Fruit fly (Drosophila melanogaster) whole organism, pupa: ENCODE measurements around the gene if.
A peak's percentile ranks its signal among the peaks of the same experiment; 100 is the strongest.

ENCODE experiments used
- CG10348 ChIP-seq: fragments of 200-800 bp; sonication (Bioruptor generic); IDR thresholded peaks from 2 replicates; pipeline ENCODE4 v1.3.6; 2022; ENCODE audit warnings: missing biosample characterization, missing genetic modification characterization
- CG12605 ChIP-seq: fragments of 200-800 bp; sonication (Bioruptor generic); IDR thresholded peaks from 2 replicates; pipeline ENCODE4 v1.3.6; 2022; ENCODE audit warnings: missing biosample characterization, missing genetic modification characterization
- CG13204 ChIP-seq: fragments of 200-800 bp; sonication (Bioruptor generic); optimal IDR thresholded peaks from 2 replicates; lab custom pipeline; 2018; ENCODE audit warnings: missing biosample characterization, mild to moderate bottlenecking, missing genetic modification characterization, moderate library complexity
- CG14655 ChIP-seq: fragments of 200-800 bp; sonication (Bioruptor generic); optimal IDR thresholded peaks from 3 replicates; lab custom pipeline; 2017; ENCODE audit warnings: mild to moderate bottlenecking, missing biosample characterization, missing genetic modification reagents, missing genetic modification characterization
- CG15710 ChIP-seq: fragments of 200-800 bp; sonication (Bioruptor generic); optimal IDR thresholded peaks from 2 replicates; lab custom pipeline; 2018; ENCODE audit warnings: missing biosample characterization, mild to moderate bottlenecking, missing genetic modification characterization, moderate library complexity
- CG17806 ChIP-seq: fragments of 200-800 bp; sonication (Bioruptor generic); optimal IDR thresholded peaks from 2 replicates; lab custom pipeline; 2018; ENCODE audit warnings: missing biosample characterization, mild to moderate bottlenecking, missing genetic modification characterization, moderate library complexity
- CG32121 ChIP-seq: fragments of 200-800 bp; sonication (Bioruptor generic); IDR thresholded peaks from 2 replicates; pipeline ENCODE4 v1.3.6; 2022; ENCODE audit warnings: missing biosample characterization, missing genetic modification characterization
- CG34367 ChIP-seq: fragments of 200-800 bp; sonication (Bioruptor generic); optimal IDR thresholded peaks from 2 replicates; lab custom pipeline; 2018; ENCODE audit warnings: missing biosample characterization, mild to moderate bottlenecking, missing genetic modification characterization
- CG4496 ChIP-seq: fragments of 200-800 bp; sonication (Bioruptor generic); IDR thresholded peaks from 3 replicates; pipeline ENCODE4 v1.3.6; 2022; ENCODE audit warnings: missing biosample characterization, missing genetic modification characterization
- CG8159 ChIP-seq: fragments of 200-800 bp; sonication (Bioruptor generic); optimal IDR thresholded peaks from 3 replicates; lab custom pipeline; 2018; ENCODE audit warnings: missing biosample characterization, mild to moderate bottlenecking, missing genetic modification characterization, moderate library complexity
- CG8301 ChIP-seq: fragments of 200-800 bp; sonication (Bioruptor generic); optimal IDR thresholded peaks from 2 replicates; lab custom pipeline; 2018; ENCODE audit warnings: missing biosample characterization, mild to moderate bottlenecking, missing genetic modification characterization
- CG9948 ChIP-seq: fragments of 200-800 bp; sonication (Bioruptor generic); optimal IDR thresholded peaks from 2 replicates; lab custom pipeline; 2018; ENCODE audit warnings: missing biosample characterization, mild to moderate bottlenecking, missing genetic modification characterization, moderate library complexity
- D1 ChIP-seq: fragments of 200-800 bp; sonication (Bioruptor generic); optimal IDR thresholded peaks from 2 replicates; lab custom pipeline; 2018; ENCODE audit warnings: missing biosample characterization, mild to moderate bottlenecking, missing genetic modification characterization, moderate library complexity
- EcR ChIP-seq: fragments of 200-800 bp; sonication (Bioruptor generic); optimal IDR thresholded peaks from 3 replicates; lab custom pipeline; 2019; ENCODE audit warnings: missing biosample characterization, missing genetic modification characterization, mild to moderate bottlenecking, moderate library complexity, missing genetic modification reagents
- Ets98B ChIP-seq: fragments of 200-800 bp; sonication (Bioruptor generic); IDR thresholded peaks from 2 replicates; pipeline ENCODE4 v1.3.6; 2022; ENCODE audit warnings: missing biosample characterization, missing genetic modification characterization
- Pif1A ChIP-seq: fragments of 200-800 bp; sonication (Bioruptor generic); optimal IDR thresholded peaks from 3 replicates; lab custom pipeline; 2016; ENCODE audit warnings: missing biosample characterization, missing genetic modification characterization
- Pif1B ChIP-seq: fragments of 200-800 bp; sonication (Bioruptor generic); optimal IDR thresholded peaks from 3 replicates; lab custom pipeline; 2016; ENCODE audit warnings: missing biosample characterization, missing genetic modification characterization
- Snoo ChIP-seq: fragments of 200-800 bp; sonication (Bioruptor generic); optimal IDR thresholded peaks from 3 replicates; lab custom pipeline; 2017; ENCODE audit warnings: missing biosample characterization, mild to moderate bottlenecking, missing genetic modification characterization, inconsistent platforms
- fd96Ca ChIP-seq: fragments of 200-800 bp; sonication (Bioruptor generic); IDR thresholded peaks from 3 replicates; pipeline ENCODE4 v1.3.6; 2022; ENCODE audit warnings: missing biosample characterization, missing genetic modification characterization
- gl ChIP-seq: fragments of 200-800 bp; sonication (Bioruptor generic); optimal IDR thresholded peaks from 2 replicates; lab custom pipeline; 2018; ENCODE audit warnings: missing biosample characterization, mild to moderate bottlenecking, missing genetic modification characterization
- rn ChIP-seq: fragments of 200-800 bp; sonication (Bioruptor generic); IDR thresholded peaks from 2 replicates; pipeline ENCODE4 v1.3.6; 2022; ENCODE audit warnings: missing biosample characterization, missing genetic modification characterization

if gene

DNA sequence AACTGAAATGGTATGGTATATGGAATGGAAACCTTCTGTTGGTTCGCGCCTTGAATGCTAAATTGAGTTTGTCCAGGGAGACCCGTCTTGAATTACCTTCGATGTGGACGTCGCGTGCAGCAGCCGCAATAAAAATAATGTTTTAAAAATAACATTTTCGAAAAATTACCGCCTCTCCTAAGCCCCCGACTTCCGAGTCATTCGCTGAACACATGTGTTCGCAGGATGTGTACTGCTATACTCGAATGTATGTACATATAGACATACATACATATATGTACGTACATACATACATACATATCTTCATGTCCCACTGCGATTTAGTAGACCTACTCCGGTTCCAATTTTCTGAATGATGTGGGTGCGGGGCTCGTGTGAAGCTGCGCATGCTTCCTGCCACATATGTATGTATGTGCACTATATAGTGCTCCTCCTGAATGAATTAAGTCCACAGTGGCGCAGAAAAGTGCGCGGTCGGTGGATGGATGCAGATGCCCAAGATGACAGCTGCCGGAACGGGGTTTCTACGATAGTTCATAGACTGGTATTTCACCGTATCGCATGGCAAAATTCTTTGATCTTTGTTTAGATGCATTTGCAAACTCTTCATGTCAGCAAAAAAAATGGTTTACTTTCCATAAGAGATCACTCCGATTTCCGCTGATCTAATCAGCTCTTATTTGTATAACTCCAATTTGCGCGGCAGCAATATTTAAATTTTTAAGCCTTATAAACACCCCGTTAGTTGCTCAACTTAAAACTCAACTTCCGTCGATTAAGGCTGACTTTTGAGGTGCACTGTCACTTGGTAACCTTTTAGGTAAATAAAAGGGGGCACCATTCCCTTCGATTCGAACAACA lies 8.8 kb downstream of the if start:
- TF ChIP-seq Pif1B (GFP tag; lab: Kevin White, UChicago) (no peak), Ets98B (GFP tag; lab: Robert Waterston, UW) (no peak), CG8159 (tag; lab: Kevin White, UChicago) (no peak), CG32121 (GFP tag; lab: Robert Waterston, UW) (no peak), fd96Ca (GFP tag; lab: Robert Waterston, UW) (no peak), EcR (GFP tag; lab: Kevin White, UChicago) (no peak), D1 (no peak), gl (tag; lab: Kevin White, UChicago) (no peak), CG10348 (GFP tag; lab: Robert Waterston, UW) (no peak)

DNA sequence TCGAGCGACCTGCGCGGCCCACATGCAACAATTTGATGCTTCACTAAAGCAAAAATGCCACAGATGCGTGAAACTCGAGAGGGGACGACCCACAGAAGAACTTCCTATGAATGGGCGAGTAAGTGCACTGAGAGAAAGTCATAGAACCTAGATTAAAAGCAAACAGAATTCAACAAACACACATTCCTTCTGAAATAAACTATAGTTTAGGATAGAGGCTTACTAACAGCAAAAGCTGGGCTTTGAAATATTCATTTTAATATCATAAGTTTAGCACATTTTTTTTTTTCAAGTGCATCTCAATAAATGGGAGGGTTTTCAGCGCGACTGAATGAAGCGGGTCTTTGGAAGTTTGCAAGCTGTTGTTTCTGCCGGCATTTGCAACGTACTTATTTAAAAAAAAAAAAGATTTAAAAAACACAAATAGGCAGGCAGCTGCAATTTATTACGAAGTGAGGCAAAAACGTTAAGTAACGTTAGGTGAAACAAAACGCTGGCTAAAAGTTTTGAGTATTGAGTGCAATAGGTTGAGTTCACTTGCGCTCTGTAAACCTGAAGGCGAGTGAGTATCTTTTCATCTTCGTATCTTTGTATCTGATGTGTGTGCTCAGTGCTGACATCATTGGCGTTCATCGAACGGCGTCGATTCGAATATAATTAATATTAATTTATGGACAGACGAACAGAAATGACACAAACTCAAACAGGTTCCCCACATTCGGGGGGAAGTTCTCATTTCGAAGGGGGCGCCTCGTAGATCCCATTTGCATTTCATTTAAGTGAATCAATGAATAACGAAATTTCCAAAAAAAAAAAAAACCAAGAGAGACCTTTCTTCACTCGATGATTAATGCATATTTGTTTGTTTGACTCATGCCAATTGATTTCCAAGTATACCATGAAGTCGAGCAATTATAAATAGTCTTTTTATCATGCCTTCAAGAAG lies 10.1 kb downstream of the if start:
- TF ChIP-seq CG15710 (tag; lab: Kevin White, UChicago), result peak; percentile 37
- TF ChIP-seq gl (tag; lab: Kevin White, UChicago), result no peak
- peak; percentile 75 for TF ChIP-seq Pif1B (GFP tag; lab: Kevin White, UChicago)
- peak; percentile 89 for TF ChIP-seq CG4496 (GFP tag; lab: Robert Waterston, UW)
- peak; percentile 67 for TF ChIP-seq Pif1A (GFP tag; lab: Kevin White, UChicago)
- peak; percentile 77 for TF ChIP-seq Ets98B (GFP tag; lab: Robert Waterston, UW)
- peak; percentile 66 for TF ChIP-seq CG14655 (GFP tag; lab: Kevin White, UChicago)
- peak; percentile 68 for TF ChIP-seq CG8159 (tag; lab: Kevin White, UChicago)
- TF ChIP-seq D1, result no peak
- TF ChIP-seq CG10348 (GFP tag; lab: Robert Waterston, UW), result no peak
- TF ChIP-seq CG9948 (tag; lab: Kevin White, UChicago), result no peak
- peak; percentile 58 for TF ChIP-seq CG8301
- TF ChIP-seq EcR (GFP tag; lab: Kevin White, UChicago), result no peak
- TF ChIP-seq fd96Ca (GFP tag; lab: Robert Waterston, UW), result peak; percentile 84
- peak; percentile 32 for TF ChIP-seq Snoo (tag; lab: Kevin White, UChicago)
- TF ChIP-seq CG12605, result peak; percentile 68; the same call in 1 of the 2 replicates
- peak; percentile 22 for TF ChIP-seq CG34367
- peak; percentile 70 for TF ChIP-seq CG17806
- TF ChIP-seq CG13204 (GFP tag; lab: Kevin White, UChicago), result no peak
- TF ChIP-seq CG32121 (GFP tag; lab: Robert Waterston, UW), result peak; percentile 57
- TF ChIP-seq rn (GFP tag; lab: Robert Waterston, UW), result peak; percentile 36; the same call in 1 of the 2 replicates
- TF ChIP-seq, all 21 proteins: peak for 15

dm6 chrX:16768770-16769169 lies 14.5 kb downstream of the if start:
- TF ChIP-seq CG17806 (no peak), CG14655 (GFP tag; lab: Kevin White, UChicago) (peak; percentile 27)
- TF ChIP-seq, all 21 proteins: peak for 1

DNA sequence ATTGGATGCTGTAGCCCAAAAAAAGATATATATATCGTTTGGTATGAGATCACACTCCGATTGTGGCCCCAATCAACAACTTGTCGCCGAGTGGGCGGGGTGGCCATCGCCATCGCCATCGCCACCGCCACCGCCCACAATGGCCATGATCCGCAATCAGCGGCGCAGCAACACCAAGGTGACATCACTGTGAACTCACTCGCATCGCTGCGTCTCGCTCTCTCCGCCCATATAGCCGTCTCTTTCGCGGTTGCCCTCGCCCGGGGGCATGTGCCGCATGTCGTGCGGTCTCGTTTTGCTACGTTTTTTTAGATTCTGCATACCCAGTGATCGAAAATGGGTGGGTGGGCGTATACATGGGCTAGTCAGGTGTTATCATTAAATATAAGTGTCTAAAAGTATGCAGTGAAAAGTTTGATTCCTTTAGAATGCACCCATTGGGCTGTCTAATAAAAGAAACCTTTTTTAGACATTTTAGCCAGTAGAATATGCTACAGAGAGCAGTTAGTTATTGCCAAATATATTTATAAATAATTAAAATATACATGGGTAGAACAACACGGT lies 16.3 kb downstream of the if start:
- TF ChIP-seq Ets98B (GFP tag; lab: Robert Waterston, UW) (0 out of 2 replicates have a peak, but pooled peaks have one; percentile 6), CG34367 (no peak), Snoo (tag; lab: Kevin White, UChicago) (no peak), CG32121 (GFP tag; lab: Robert Waterston, UW) (no peak), CG9948 (tag; lab: Kevin White, UChicago) (no peak), fd96Ca (GFP tag; lab: Robert Waterston, UW) (no peak), CG17806 (no peak), CG14655 (GFP tag; lab: Kevin White, UChicago) (peak; percentile 16), CG10348 (GFP tag; lab: Robert Waterston, UW) (no peak)

DNA sequence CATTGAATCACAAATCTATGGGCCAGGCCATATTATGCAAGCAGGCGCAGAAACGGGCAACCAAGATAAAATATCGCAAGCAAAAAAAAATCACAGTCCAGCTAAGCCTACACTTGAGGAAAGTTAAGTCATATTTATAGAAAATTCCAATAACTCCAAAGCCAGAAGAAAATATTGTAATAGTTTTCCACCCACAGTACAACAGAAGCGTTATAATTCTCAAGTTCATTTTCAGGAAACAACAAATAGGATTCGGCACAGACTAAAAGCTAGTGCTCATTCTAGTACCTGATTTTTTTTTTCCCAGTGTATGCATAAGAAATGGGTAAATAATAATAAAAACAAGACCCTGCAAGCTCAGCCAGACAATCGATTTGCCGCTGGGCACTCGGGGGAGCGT lies 17.4 kb downstream of the if start:
- TF ChIP-seq D1 (no peak), CG14655 (GFP tag; lab: Kevin White, UChicago) (peak; percentile 48), fd96Ca (GFP tag; lab: Robert Waterston, UW) (peak; percentile 47; the same call in 1 of the 3 replicates), Pif1A (GFP tag; lab: Kevin White, UChicago) (peak; percentile 40), CG32121 (GFP tag; lab: Robert Waterston, UW) (no peak), CG34367 (peak; percentile 32), CG12605 (no peak), CG9948 (tag; lab: Kevin White, UChicago) (peak; percentile 41), Ets98B (GFP tag; lab: Robert Waterston, UW) (peak; percentile 24; the same call in 1 of the 2 replicates), rn (GFP tag; lab: Robert Waterston, UW) (no peak), CG8159 (tag; lab: Kevin White, UChicago) (peak; percentile 33), CG15710 (tag; lab: Kevin White, UChicago) (peak; percentile 44), CG4496 (GFP tag; lab: Robert Waterston, UW) (peak; percentile 38; the same call in 1 of the 3 replicates), CG17806 (peak; percentile 14), EcR (GFP tag; lab: Kevin White, UChicago) (no peak), CG8301 (peak; percentile 13), gl (tag; lab: Kevin White, UChicago) (no peak), Pif1B (GFP tag; lab: Kevin White, UChicago) (peak; percentile 38)
